Fruit fly (Drosophila melanogaster) whole organism: ENCODE measurements around the gene Mst89B.

Experiments used
- CG8478 ChIP-seq: fragments of >200 bp; optimal IDR thresholded peaks from 2 replicates; lab custom pipeline; 2018; ENCODE audit warnings: inconsistent platforms
- Dll ChIP-seq: fragments of >200 bp; optimal IDR thresholded peaks from 2 replicates; lab custom pipeline; 2017
- EcR ChIP-seq, 2 experiments: fragments of >200 bp; optimal IDR thresholded peaks; 2 replicates each; lab custom pipeline; 2017; ENCODE audit warnings: missing biosample characterization in 2 of 2, missing genetic modification characterization in 2 of 2, missing genetic modification reagents in 2 of 2
- pan ChIP-seq: fragments of >200 bp; optimal IDR thresholded peaks from 2 replicates; lab custom pipeline; 2017
- psq ChIP-seq: fragments of >200 bp; optimal IDR thresholded peaks from 2 replicates; lab custom pipeline; 2017
- usp ChIP-seq: fragments of >200 bp; optimal IDR thresholded peaks from 2 replicates; lab custom pipeline; 2017; ENCODE audit warnings: missing biosample characterization, missing genetic modification characterization, mixed read lengths

Mst89B gene

dm6 chr3R:16256135-16256534, 10.7 kb upstream of the Mst89B start:
- no peak for TF ChIP-seq CG8478 (lab: Kevin White, UChicago)
- TF ChIP-seq Dll (lab: Kevin White, UChicago), result no peak
- TF ChIP-seq psq, result no peak
- TF ChIP-seq pan (lab: Kevin White, UChicago), result no peak
- no peak for TF ChIP-seq usp (GFP tag; lab: Kevin White, UChicago)
- TF ChIP-seq EcR (GFP tag; optimal IDR thresholded peaks at IDR 0.05; lab: Kevin White, UChicago), result no peak

- no peak for TF ChIP-seq pan (lab: Kevin White, UChicago)
- TF ChIP-seq usp (GFP tag; lab: Kevin White, UChicago), result no peak
- no peak for TF ChIP-seq Dll (lab: Kevin White, UChicago)
- no peak for TF ChIP-seq psq
- no peak for TF ChIP-seq EcR (GFP tag; optimal IDR thresholded peaks at IDR 0.05; lab: Kevin White, UChicago)
- no peak for TF ChIP-seq CG8478 (lab: Kevin White, UChicago)
Observed at dm6 chr3R:16257346-16257745, 9.5 kb upstream of the Mst89B start.

dm6 chr3R:16260385-16261169, 6.2 kb upstream of the Mst89B start:
- TF ChIP-seq EcR (GFP tag; optimal IDR thresholded peaks at IDR 0.05; lab: Kevin White, UChicago) (no peak), Dll (lab: Kevin White, UChicago) (no peak), psq (no peak), pan (lab: Kevin White, UChicago) (no peak), CG8478 (lab: Kevin White, UChicago) (no peak), usp (GFP tag; lab: Kevin White, UChicago) (no peak)

dm6 chr3R:16263522-16264305, 3.1 kb upstream of the Mst89B start, which contains the start of the genes bor and asun:
TSS of gene bor (minus strand) at chr3R:16264115.
TSS of gene asun (plus strand) at chr3R:16264271.
- no peak for TF ChIP-seq EcR (GFP tag; optimal IDR thresholded peaks at IDR 0.05; lab: Kevin White, UChicago)
- TF ChIP-seq psq, result no peak
- no peak for TF ChIP-seq usp (GFP tag; lab: Kevin White, UChicago)
- no peak for TF ChIP-seq Dll (lab: Kevin White, UChicago)
- no peak for TF ChIP-seq CG8478 (lab: Kevin White, UChicago)
- no peak for TF ChIP-seq pan (lab: Kevin White, UChicago)

dm6 chr3R:16272185-16272584, 5.4 kb downstream of the Mst89B start, which contains the start of the genes Mat89Ba and gish:
TSS of gene Mat89Ba (minus strand) at chr3R:16272415.
TSS of gene gish (plus strand) at chr3R:16272452.
- TF ChIP-seq psq (no peak), EcR (GFP tag; optimal IDR thresholded peaks at IDR 0.05; lab: Kevin White, UChicago) (no peak), CG8478 (lab: Kevin White, UChicago) (no peak), usp (GFP tag; lab: Kevin White, UChicago) (no peak), pan (lab: Kevin White, UChicago) (no peak), Dll (lab: Kevin White, UChicago) (no peak)

dm6 chr3R:16272754-16273502, 6.1 kb downstream of the Mst89B start:
- TF ChIP-seq psq (no peak), usp (GFP tag; lab: Kevin White, UChicago) (no peak), Dll (lab: Kevin White, UChicago) (no peak)

- TF ChIP-seq psq, result no peak
Observed at dm6 chr3R:16273503-16274131, 6.8 kb downstream of the Mst89B start.

- TF ChIP-seq pan (lab: Kevin White, UChicago) (no peak), CG8478 (lab: Kevin White, UChicago) (no peak), Dll (lab: Kevin White, UChicago) (no peak), psq (no peak), EcR (GFP tag; optimal IDR thresholded peaks at IDR 0.05; lab: Kevin White, UChicago) (no peak), usp (GFP tag; lab: Kevin White, UChicago) (no peak)
Observed at dm6 chr3R:16274534-16274933, 7.7 kb downstream of the Mst89B start.

dm6 chr3R:16275329-16275728, 8.5 kb downstream of the Mst89B start:
- TF ChIP-seq usp (GFP tag; lab: Kevin White, UChicago) (no peak), psq (no peak), Dll (lab: Kevin White, UChicago) (no peak), CG8478 (lab: Kevin White, UChicago) (no peak), EcR (GFP tag; optimal IDR thresholded peaks at IDR 0.05; lab: Kevin White, UChicago) (no peak), pan (lab: Kevin White, UChicago) (no peak)

dm6 chr3R:16275890-16276619, 9.2 kb downstream of the Mst89B start:
- TF ChIP-seq usp (GFP tag; lab: Kevin White, UChicago), result no peak
- no peak for TF ChIP-seq EcR (GFP tag; optimal IDR thresholded peaks at IDR 0.05; lab: Kevin White, UChicago)
- TF ChIP-seq pan (lab: Kevin White, UChicago), result no peak
- no peak for TF ChIP-seq CG8478 (lab: Kevin White, UChicago)
- TF ChIP-seq psq, result no peak
- no peak for TF ChIP-seq Dll (lab: Kevin White, UChicago)
